Fruit fly (Drosophila melanogaster) whole organism, embryonic: ENCODE data around the gene Rab19.

Source experiments
- Ada2b ChIP-seq: fragments of 200-800 bp; sonication (Bioruptor generic); IDR thresholded peaks from 2 replicates; pipeline ENCODE4 v1.3.6; 2022; ENCODE audit warnings: missing biosample characterization, missing genetic modification characterization
- BtbVII ChIP-seq: fragments of 200-800 bp; sonication (Bioruptor generic); optimal IDR thresholded peaks from 3 replicates; lab custom pipeline; 2017; ENCODE audit warnings: missing biosample characterization, mild to moderate bottlenecking, missing genetic modification characterization
- CG10543 ChIP-seq: fragments of 200-800 bp; sonication (Bioruptor generic); optimal IDR thresholded peaks from 3 replicates; lab custom pipeline; 2017; ENCODE audit warnings: missing biosample characterization, mild to moderate bottlenecking, missing genetic modification characterization, moderate library complexity
- CG12219 ChIP-seq: fragments of 200-800 bp; sonication (Bioruptor generic); optimal IDR thresholded peaks from 3 replicates; lab custom pipeline; 2018; ENCODE audit warnings: missing biosample characterization, mild to moderate bottlenecking, missing genetic modification characterization
- CG12299 ChIP-seq: fragments of 200-800 bp; sonication (Bioruptor generic); optimal IDR thresholded peaks from 2 replicates; lab custom pipeline; 2018; ENCODE audit warnings: missing biosample characterization, mild to moderate bottlenecking, missing genetic modification characterization
- CG12391 ChIP-seq: fragments of 200-800 bp; sonication (Bioruptor generic); optimal IDR thresholded peaks from 3 replicates; lab custom pipeline; 2018; ENCODE audit warnings: missing biosample characterization, mild to moderate bottlenecking, missing genetic modification characterization, moderate library complexity
- CG13296 ChIP-seq: fragments of 200-800 bp; sonication (Bioruptor generic); optimal IDR thresholded peaks from 3 replicates; lab custom pipeline; 2018; ENCODE audit warnings: missing biosample characterization, mild to moderate bottlenecking, missing genetic modification characterization
- CG13775 ChIP-seq: fragments of 200-800 bp; sonication (Bioruptor generic); optimal IDR thresholded peaks from 3 replicates; lab custom pipeline; 2017; ENCODE audit warnings: missing biosample characterization, mild to moderate bottlenecking, missing genetic modification characterization
- CG15269 ChIP-seq: fragments of 200-800 bp; sonication (Bioruptor generic); optimal IDR thresholded peaks from 2 replicates; lab custom pipeline; 2018; ENCODE audit warnings: missing biosample characterization, mild to moderate bottlenecking, missing genetic modification characterization, moderate library complexity
- CG16779 ChIP-seq: fragments of 200-800 bp; sonication (Bioruptor generic); IDR thresholded peaks from 2 replicates; pipeline ENCODE4 v1.3.6; 2022; ENCODE audit warnings: missing biosample characterization, missing genetic modification characterization
- CG18619 ChIP-seq: fragments of 200-800 bp; sonication (Bioruptor generic); optimal IDR thresholded peaks from 3 replicates; lab custom pipeline; 2017; ENCODE audit warnings: missing biosample characterization, mild to moderate bottlenecking, missing genetic modification characterization
- CG2202 ChIP-seq: fragments of 200-800 bp; sonication (Bioruptor generic); optimal IDR thresholded peaks from 2 replicates; lab custom pipeline; 2018; ENCODE audit warnings: missing biosample characterization, mild to moderate bottlenecking, missing genetic modification characterization
- CG2712 ChIP-seq: fragments of 200-800 bp; optimal IDR thresholded peaks from 3 replicates; lab custom pipeline; 2019; ENCODE audit warnings: missing biosample characterization, mild to moderate bottlenecking, missing genetic modification characterization, moderate library complexity
- CG30403 ChIP-seq: fragments of 200-800 bp; sonication (Bioruptor generic); optimal IDR thresholded peaks from 3 replicates; lab custom pipeline; 2016; ENCODE audit warnings: missing biosample characterization, missing genetic modification characterization
- CG31365 ChIP-seq: fragments of 200-800 bp; sonication (Bioruptor generic); optimal IDR thresholded peaks from 2 replicates; lab custom pipeline; 2018; ENCODE audit warnings: missing biosample characterization, mild to moderate bottlenecking, missing genetic modification characterization
- CG34376 ChIP-seq: fragments of 200-800 bp; sonication (Bioruptor generic); optimal IDR thresholded peaks from 2 replicates; lab custom pipeline; 2018; ENCODE audit warnings: missing biosample characterization, mild to moderate bottlenecking, missing genetic modification characterization
- CG4360 ChIP-seq: fragments of 200-800 bp; sonication (Bioruptor generic); IDR thresholded peaks from 2 replicates; pipeline ENCODE4 v1.3.6; 2022; ENCODE audit warnings: missing biosample characterization, missing genetic modification characterization
- CG4730 ChIP-seq: fragments of 200-800 bp; sonication (Bioruptor generic); IDR thresholded peaks from 2 replicates; pipeline ENCODE4 v1.3.6; 2022; ENCODE audit warnings: missing biosample characterization, missing genetic modification characterization
- CG7357 ChIP-seq: fragments of 200-800 bp; sonication (Bioruptor generic); IDR thresholded peaks from 3 replicates; pipeline ENCODE4 v1.3.6; 2022; ENCODE audit warnings: missing biosample characterization, missing genetic modification characterization
- CG9437 ChIP-seq: fragments of 200-800 bp; sonication (Bioruptor generic); optimal IDR thresholded peaks from 2 replicates; lab custom pipeline; 2018; ENCODE audit warnings: missing biosample characterization, mild to moderate bottlenecking, missing genetic modification characterization
- CHES-1-like ChIP-seq: fragments of 200-800 bp; sonication (Bioruptor generic); optimal IDR thresholded peaks from 2 replicates; lab custom pipeline; 2016; ENCODE audit warnings: missing biosample characterization, missing genetic modification characterization
- D19A ChIP-seq: fragments of 200-800 bp; optimal IDR thresholded peaks from 3 replicates; lab custom pipeline; 2019; ENCODE audit warnings: missing biosample characterization, mild to moderate bottlenecking, missing genetic modification characterization, moderate library complexity
- Dbx ChIP-seq: fragments of 200-800 bp; sonication (Bioruptor generic); IDR thresholded peaks from 3 replicates; pipeline ENCODE4 v1.3.6; 2022; ENCODE audit warnings: missing biosample characterization, missing genetic modification characterization
- HmgZ ChIP-seq: fragments of 200-800 bp; sonication (Bioruptor generic); optimal IDR thresholded peaks from 2 replicates; lab custom pipeline; 2018; ENCODE audit warnings: missing biosample characterization, mild to moderate bottlenecking, missing genetic modification characterization
- Meics ChIP-seq: fragments of 200-800 bp; sonication (Bioruptor generic); optimal IDR thresholded peaks from 2 replicates; lab custom pipeline; 2017; ENCODE audit warnings: missing biosample characterization, mild to moderate bottlenecking, missing genetic modification characterization
- Mes4 ChIP-seq: fragments of 200-800 bp; sonication (Bioruptor generic); optimal IDR thresholded peaks from 2 replicates; lab custom pipeline; 2016; ENCODE audit warnings: missing biosample characterization, missing genetic modification characterization
- Nf-YA ChIP-seq: fragments of 200-800 bp; sonication (Bioruptor generic); IDR thresholded peaks from 2 replicates; pipeline ENCODE4 v1.3.6; 2022; ENCODE audit warnings: missing biosample characterization, missing genetic modification characterization
- PHDP ChIP-seq: fragments of 200-800 bp; sonication (Bioruptor generic); optimal IDR thresholded peaks from 3 replicates; lab custom pipeline; 2018; ENCODE audit warnings: missing biosample characterization, mild to moderate bottlenecking, missing genetic modification characterization, moderate library complexity
- Rx ChIP-seq: fragments of 200-800 bp; sonication (Bioruptor generic); IDR thresholded peaks from 2 replicates; pipeline ENCODE4 v1.3.6; 2022; ENCODE audit warnings: missing biosample characterization, missing genetic modification characterization
- Sin3A ChIP-seq: fragments of >200 bp; optimal IDR thresholded peaks from 2 replicates; lab custom pipeline; 2018
- bowl ChIP-seq: fragments of 200-800 bp; sonication (Bioruptor generic); IDR thresholded peaks from 2 replicates; pipeline ENCODE4 v1.3.6; 2022; ENCODE audit warnings: missing biosample characterization, missing genetic modification characterization
- chn ChIP-seq: fragments of 200-800 bp; sonication (Bioruptor generic); optimal IDR thresholded peaks from 2 replicates; lab custom pipeline; 2016; ENCODE audit warnings: missing biosample characterization, missing genetic modification characterization
- dmrt11E ChIP-seq: fragments of 200-800 bp; sonication (Bioruptor generic); optimal IDR thresholded peaks from 3 replicates; lab custom pipeline; 2018; ENCODE audit warnings: missing biosample characterization, mild to moderate bottlenecking, missing genetic modification characterization, moderate library complexity
- dysf ChIP-seq: fragments of 200-800 bp; sonication (Bioruptor generic); IDR thresholded peaks from 3 replicates; pipeline ENCODE4 v1.3.6; 2022; ENCODE audit warnings: missing biosample characterization, missing genetic modification characterization
- eve ChIP-seq, 2 experiments: fragments of >200 bp; optimal IDR thresholded peaks; 2 replicates each; lab custom pipeline; 2017; ENCODE audit warnings: missing biosample characterization in 2 of 2, missing genetic modification characterization in 2 of 2
- ewg ChIP-seq: fragments of 200-800 bp; sonication (Bioruptor generic); optimal IDR thresholded peaks from 3 replicates; lab custom pipeline; 2017; ENCODE audit warnings: mild to moderate bottlenecking, missing biosample characterization, missing genetic modification reagents, missing genetic modification characterization
- ftz-f1 ChIP-seq: fragments of 200-800 bp; sonication (Bioruptor generic); optimal IDR thresholded peaks from 2 replicates; lab custom pipeline; 2016; ENCODE audit warnings: missing biosample characterization, missing genetic modification characterization
- grn ChIP-seq: fragments of 200-800 bp; sonication (Bioruptor generic); optimal IDR thresholded peaks from 3 replicates; lab custom pipeline; 2017; ENCODE audit warnings: missing biosample characterization, missing genetic modification characterization
- ham ChIP-seq: fragments of 200-800 bp; sonication (Bioruptor generic); IDR thresholded peaks from 2 replicates; pipeline ENCODE4 v1.3.6; 2022; ENCODE audit warnings: missing biosample characterization, missing genetic modification characterization
- hb ChIP-seq: fragments of 200-800 bp; sonication (Bioruptor generic); IDR thresholded peaks from 3 replicates; pipeline ENCODE4 v1.3.6; 2022; ENCODE audit warnings: missing biosample characterization, missing genetic modification characterization; ENCODE audit not compliant: partially characterized antibody
- hth ChIP-seq: fragments of >200 bp; optimal IDR thresholded peaks from 2 replicates; lab custom pipeline; 2017; ENCODE audit warnings: inconsistent platforms
- lab ChIP-seq: fragments of 200-800 bp; sonication (Bioruptor generic); optimal IDR thresholded peaks from 3 replicates; lab custom pipeline; 2017; ENCODE audit warnings: missing biosample characterization, missing genetic modification characterization, mild to moderate bottlenecking, moderate library complexity, missing genetic modification reagents
- luna ChIP-seq: fragments of 200-800 bp; sonication (Bioruptor generic); optimal IDR thresholded peaks from 2 replicates; lab custom pipeline; 2016; ENCODE audit warnings: missing biosample characterization, missing genetic modification characterization
- p53 ChIP-seq: fragments of 200-800 bp; sonication (Bioruptor generic); optimal IDR thresholded peaks from 2 replicates; lab custom pipeline; 2016; ENCODE audit warnings: missing biosample characterization, missing genetic modification characterization
- phol ChIP-seq: fragments of 200-800 bp; sonication (Bioruptor generic); optimal IDR thresholded peaks from 3 replicates; lab custom pipeline; 2018; ENCODE audit warnings: missing biosample characterization, mild to moderate bottlenecking, missing genetic modification characterization, moderate library complexity
- pita ChIP-seq: fragments of 200-800 bp; sonication (Bioruptor generic); optimal IDR thresholded peaks from 2 replicates; lab custom pipeline; 2017; ENCODE audit warnings: missing biosample characterization, mild to moderate bottlenecking, missing genetic modification characterization
- shn ChIP-seq: fragments of 200-800 bp; sonication (Bioruptor generic); optimal IDR thresholded peaks from 3 replicates; lab custom pipeline; 2016; ENCODE audit warnings: missing biosample characterization, missing genetic modification characterization
- sr ChIP-seq: fragments of 200-800 bp; sonication (Bioruptor generic); IDR thresholded peaks from 3 replicates; pipeline ENCODE4 v1.3.6; 2022; ENCODE audit warnings: missing biosample characterization, missing genetic modification characterization
- tup ChIP-seq: fragments of 200-800 bp; sonication (Bioruptor generic); optimal IDR thresholded peaks from 2 replicates; lab custom pipeline; 2016; ENCODE audit warnings: missing biosample characterization, mild to moderate bottlenecking, missing genetic modification characterization, moderate library complexity
- zen ChIP-seq: fragments of 200-800 bp; sonication (Bioruptor generic); optimal IDR thresholded peaks from 3 replicates; lab custom pipeline; 2018; ENCODE audit warnings: missing biosample characterization, mild to moderate bottlenecking, missing genetic modification characterization, moderate library complexity

The Rab19 gene

dm6 chr3L:8346100-8346980 lies 49.5 kb downstream of the Rab19 start, which contains the start of the genes CG7182 and GAPcenA (continued):
- TF ChIP-seq CG2712 (tag; lab: Kevin White, UChicago) (peak; percentile 82), CG34376 (GFP tag; lab: Kevin White, UChicago) (no peak), tup (GFP tag; lab: Kevin White, UChicago) (no peak), ftz-f1 (GFP tag; lab: Kevin White, UChicago) (peak; percentile 38), Meics (GFP tag; lab: Kevin White, UChicago) (peak; percentile 75), luna (GFP tag; lab: Kevin White, UChicago) (peak; percentile 15), BtbVII (peak; percentile 66), CHES-1-like (GFP tag; lab: Kevin White, UChicago) (no peak), Nf-YA (GFP tag; lab: Robert Waterston, UW) (no peak), CG30403 (peak; percentile 80), pita (GFP tag; lab: Kevin White, UChicago) (no peak), CG12391 (tag; lab: Kevin White, UChicago) (peak; percentile 81), PHDP (tag; lab: Kevin White, UChicago) (peak; percentile 74), CG4730 (GFP tag; lab: Robert Waterston, UW) (no peak), Rx (GFP tag; lab: Robert Waterston, UW) (0 out of 2 replicates have a peak, but pooled peaks have one; percentile 14), HmgZ (no peak), bowl (GFP tag; lab: Robert Waterston, UW) (no peak), Ada2b (0 out of 2 replicates have a peak, but pooled peaks have one; percentile 5), lab (GFP tag; lab: Kevin White, UChicago) (peak; percentile 83), ewg (GFP tag; lab: Kevin White, UChicago) (peak; percentile 43), Dbx (GFP tag; lab: Robert Waterston, UW) (peak; percentile 46; the same call in 1 of the 3 replicates), Sin3A (lab: Kevin White, UChicago) (no peak), CG12299 (tag; lab: Kevin White, UChicago) (peak; percentile 33), CG13296 (GFP tag; lab: Kevin White, UChicago) (peak; percentile 57), hb (no peak; the same call in 2 of the 3 replicates), sr (GFP tag; lab: Robert Waterston, UW) (peak; percentile 17; the same call in 1 of the 3 replicates), CG16779 (no peak), CG18619 (GFP tag; lab: Kevin White, UChicago) (peak; percentile 63), eve (GFP tag; optimal IDR thresholded peaks at IDR 0.05; lab: Kevin White, UChicago) (no peak), p53 (no peak), CG15269 (tag; lab: Kevin White, UChicago) (peak; percentile 76), CG31365 (tag; lab: Kevin White, UChicago) (no peak), grn (GFP tag; lab: Kevin White, UChicago) (no peak), Mes4 (GFP tag; lab: Kevin White, UChicago) (no peak), CG4360 (no peak), phol (peak; percentile 77), CG2202 (peak; percentile 23), CG10543 (peak; percentile 75), D19A (tag; lab: Kevin White, UChicago) (no peak), zen (tag; lab: Kevin White, UChicago) (peak; percentile 56), chn (no peak), dysf (GFP tag; lab: Robert Waterston, UW) (no peak), CG13775 (GFP tag; lab: Kevin White, UChicago) (peak; percentile 79), hth (lab: Kevin White, UChicago) (no peak), ham (GFP tag; lab: Robert Waterston, UW) (no peak), CG12219 (GFP tag; lab: Kevin White, UChicago) (no peak), shn (GFP tag; lab: Kevin White, UChicago) (no peak), dmrt11E (tag; lab: Kevin White, UChicago) (peak; percentile 65), CG9437 (GFP tag; lab: Kevin White, UChicago) (peak; percentile 67), CG7357 (GFP tag; lab: Robert Waterston, UW) (no peak)
